Fruit fly (Drosophila melanogaster) whole organism, embryonic: ENCODE results near the gene Slob.

Source experiments
- Aef1 ChIP-seq: fragments of 200-800 bp; sonication (Bioruptor generic); IDR thresholded peaks from 3 replicates; pipeline ENCODE4 v1.3.6; 2022; ENCODE audit warnings: missing biosample characterization, missing genetic modification characterization
- Antp ChIP-seq: fragments of 200-800 bp; sonication (Bioruptor generic); optimal IDR thresholded peaks from 3 replicates; lab custom pipeline; 2016; ENCODE audit warnings: missing biosample characterization, missing genetic modification characterization
- Blimp-1 ChIP-seq: fragments of 200-800 bp; sonication (Bioruptor generic); optimal IDR thresholded peaks from 3 replicates; lab custom pipeline; 2018; ENCODE audit warnings: missing biosample characterization, missing genetic modification characterization, mild to moderate bottlenecking, moderate library complexity, missing genetic modification reagents
- CG10366 ChIP-seq: fragments of 200-800 bp; sonication (Bioruptor generic); IDR thresholded peaks from 2 replicates; pipeline ENCODE4 v1.3.6; 2022; ENCODE audit warnings: missing biosample characterization, missing genetic modification characterization
- CG1529 ChIP-seq: fragments of 200-800 bp; sonication (Bioruptor generic); optimal IDR thresholded peaks from 3 replicates; lab custom pipeline; 2018; ENCODE audit warnings: missing biosample characterization, missing genetic modification characterization
- CG1603 ChIP-seq: fragments of 200-800 bp; sonication (Bioruptor generic); optimal IDR thresholded peaks from 2 replicates; lab custom pipeline; 2019; ENCODE audit warnings: missing biosample characterization, mild to moderate bottlenecking, missing genetic modification characterization, moderate library complexity
- CG17328 ChIP-seq: fragments of 200-800 bp; sonication (Bioruptor generic); IDR thresholded peaks from 2 replicates; pipeline ENCODE4 v1.3.6; 2022; ENCODE audit warnings: missing biosample characterization, missing genetic modification characterization
- CG17912 ChIP-seq: fragments of 200-800 bp; sonication (Bioruptor generic); optimal IDR thresholded peaks from 2 replicates; lab custom pipeline; 2018; ENCODE audit warnings: missing biosample characterization, mild to moderate bottlenecking, missing genetic modification characterization
- CG2875 ChIP-seq: fragments of 200-800 bp; sonication (Bioruptor generic); optimal IDR thresholded peaks from 2 replicates; lab custom pipeline; 2017; ENCODE audit warnings: missing biosample characterization, mild to moderate bottlenecking, missing genetic modification characterization, missing genetic modification reagents
- CG31224 ChIP-seq: fragments of 200-800 bp; sonication (Bioruptor generic); IDR thresholded peaks from 2 replicates; pipeline ENCODE4 v1.3.6; 2022; ENCODE audit warnings: missing biosample characterization, missing genetic modification characterization
- CG4424 ChIP-seq: fragments of 200-800 bp; sonication (Bioruptor generic); optimal IDR thresholded peaks from 3 replicates; lab custom pipeline; 2016; ENCODE audit warnings: missing biosample characterization, missing genetic modification characterization
- CG6254 ChIP-seq: fragments of 200-800 bp; sonication (Bioruptor generic); optimal IDR thresholded peaks from 3 replicates; lab custom pipeline; 2017; ENCODE audit warnings: mild to moderate bottlenecking, missing biosample characterization, missing genetic modification reagents, missing genetic modification characterization
- CG6765 ChIP-seq: fragments of 200-800 bp; sonication (Bioruptor generic); optimal IDR thresholded peaks from 3 replicates; lab custom pipeline; 2017; ENCODE audit warnings: missing biosample characterization, mild to moderate bottlenecking, missing genetic modification characterization
- CG6791 ChIP-seq: fragments of 200-800 bp; sonication (Bioruptor generic); IDR thresholded peaks from 3 replicates; pipeline ENCODE4 v1.3.6; 2022; ENCODE audit warnings: missing biosample characterization, missing genetic modification characterization; ENCODE audit not compliant: partially characterized antibody
- CG8290 ChIP-seq, 3 experiments: fragments of 200-800 bp; sonication (Bioruptor generic); optimal IDR thresholded peaks; 2 replicates each; lab custom pipeline; 2016 to 2019; ENCODE audit warnings: missing biosample characterization in 3 of 3, missing genetic modification characterization in 3 of 3, mild to moderate bottlenecking in 2 of 3, moderate library complexity in 1 of 3
- CG8765 ChIP-seq: fragments of 200-800 bp; sonication (Bioruptor generic); IDR thresholded peaks from 2 replicates; pipeline ENCODE4 v1.3.6; 2022; ENCODE audit warnings: missing biosample characterization, missing genetic modification characterization
- CG9609 ChIP-seq: fragments of 200-800 bp; sonication (Bioruptor generic); optimal IDR thresholded peaks from 3 replicates; lab custom pipeline; 2016; ENCODE audit warnings: missing biosample characterization, missing genetic modification characterization
- CG9797 ChIP-seq: fragments of 200-800 bp; sonication (Bioruptor generic); optimal IDR thresholded peaks from 3 replicates; lab custom pipeline; 2018; ENCODE audit warnings: missing biosample characterization, mild to moderate bottlenecking, missing genetic modification characterization
- CHES-1-like ChIP-seq: fragments of 200-800 bp; sonication (Bioruptor generic); optimal IDR thresholded peaks from 2 replicates; lab custom pipeline; 2016; ENCODE audit warnings: missing biosample characterization, missing genetic modification characterization
- Dref ChIP-seq: fragments of 200-800 bp; sonication (Bioruptor generic); IDR thresholded peaks from 2 replicates; pipeline ENCODE4 v1.3.6; 2022; ENCODE audit warnings: missing biosample characterization, missing genetic modification characterization
- E2f2 ChIP-seq: fragments of 200-800 bp; sonication (Bioruptor generic); IDR thresholded peaks from 2 replicates; pipeline ENCODE4 v1.3.6; 2022; ENCODE audit warnings: missing biosample characterization, missing genetic modification characterization
- ERR ChIP-seq: fragments of 200-800 bp; sonication (Bioruptor generic); optimal IDR thresholded peaks from 2 replicates; lab custom pipeline; 2016; ENCODE audit warnings: missing biosample characterization, missing genetic modification characterization
- Fer3 ChIP-seq: fragments of 200-800 bp; sonication (Bioruptor generic); optimal IDR thresholded peaks from 2 replicates; lab custom pipeline; 2018; ENCODE audit warnings: missing biosample characterization, mild to moderate bottlenecking, missing genetic modification characterization, moderate library complexity
- HHEX ChIP-seq: fragments of 200-800 bp; sonication (Bioruptor generic); optimal IDR thresholded peaks from 3 replicates; lab custom pipeline; 2017; ENCODE audit warnings: missing biosample characterization, mild to moderate bottlenecking, missing genetic modification characterization, missing genetic modification reagents
- Kr ChIP-seq: fragments of 200-800 bp; sonication (Bioruptor generic); optimal IDR thresholded peaks from 2 replicates; lab custom pipeline; 2017; ENCODE audit warnings: missing biosample characterization, mild to moderate bottlenecking, missing genetic modification characterization
- Lhr ChIP-seq: fragments of 200-800 bp; sonication (Bioruptor generic); optimal IDR thresholded peaks from 3 replicates; lab custom pipeline; 2017; ENCODE audit warnings: mild to moderate bottlenecking, missing biosample characterization, missing genetic modification reagents, missing genetic modification characterization
- MESR4 ChIP-seq: fragments of 200-800 bp; sonication (Bioruptor generic); optimal IDR thresholded peaks from 2 replicates; lab custom pipeline; 2018; ENCODE audit warnings: missing biosample characterization, mild to moderate bottlenecking, missing genetic modification characterization, moderate library complexity
- Mad ChIP-seq: fragments of 200-800 bp; sonication (Bioruptor generic); optimal IDR thresholded peaks from 2 replicates; lab custom pipeline; 2016; ENCODE audit warnings: missing biosample characterization, missing genetic modification characterization
- Meics ChIP-seq: fragments of 200-800 bp; sonication (Bioruptor generic); optimal IDR thresholded peaks from 2 replicates; lab custom pipeline; 2017; ENCODE audit warnings: missing biosample characterization, mild to moderate bottlenecking, missing genetic modification characterization
- Nf-YA ChIP-seq: fragments of 200-800 bp; sonication (Bioruptor generic); IDR thresholded peaks from 2 replicates; pipeline ENCODE4 v1.3.6; 2022; ENCODE audit warnings: missing biosample characterization, missing genetic modification characterization
- Rx ChIP-seq: fragments of 200-800 bp; sonication (Bioruptor generic); IDR thresholded peaks from 2 replicates; pipeline ENCODE4 v1.3.6; 2022; ENCODE audit warnings: missing biosample characterization, missing genetic modification characterization
- ap ChIP-seq: fragments of 200-800 bp; sonication (Bioruptor generic); IDR thresholded peaks from 2 replicates; pipeline ENCODE4 v1.3.6; 2022; ENCODE audit warnings: missing biosample characterization, missing genetic modification characterization
- corto ChIP-seq: fragments of 200-800 bp; sonication (Bioruptor generic); optimal IDR thresholded peaks from 2 replicates; lab custom pipeline; 2016; ENCODE audit warnings: missing biosample characterization, mild to moderate bottlenecking, missing genetic modification characterization, moderate library complexity
- crp ChIP-seq, 2 experiments: fragments of 200-800 bp; sonication (Bioruptor generic); optimal IDR thresholded peaks; 2 replicates in 1 of 2; 3 replicates in 1 of 2; lab custom pipeline; 2017; ENCODE audit warnings: missing biosample characterization in 2 of 2, missing genetic modification characterization in 2 of 2, mild to moderate bottlenecking in 1 of 2, moderate library complexity in 1 of 2
- ewg ChIP-seq: fragments of 200-800 bp; sonication (Bioruptor generic); optimal IDR thresholded peaks from 3 replicates; lab custom pipeline; 2017; ENCODE audit warnings: mild to moderate bottlenecking, missing biosample characterization, missing genetic modification reagents, missing genetic modification characterization
- fd64A ChIP-seq: fragments of 200-800 bp; sonication (Bioruptor generic); optimal IDR thresholded peaks from 3 replicates; lab custom pipeline; 2018; ENCODE audit warnings: missing biosample characterization, mild to moderate bottlenecking, missing genetic modification characterization
- gem ChIP-seq: fragments of 200-800 bp; sonication (Bioruptor generic); optimal IDR thresholded peaks from 2 replicates; lab custom pipeline; 2019; ENCODE audit warnings: missing biosample characterization, mild to moderate bottlenecking, missing genetic modification characterization, moderate library complexity
- grau ChIP-seq: fragments of 200-800 bp; optimal IDR thresholded peaks from 3 replicates; lab custom pipeline; 2019; ENCODE audit warnings: missing biosample characterization, mild to moderate bottlenecking, missing genetic modification characterization, moderate library complexity
- gsb ChIP-seq: fragments of 200-800 bp; sonication (Bioruptor generic); IDR thresholded peaks from 2 replicates; pipeline ENCODE4 v1.3.6; 2022; ENCODE audit warnings: missing biosample characterization, missing genetic modification characterization
- gsb-n ChIP-seq: fragments of 200-800 bp; sonication (Bioruptor generic); optimal IDR thresholded peaks from 3 replicates; lab custom pipeline; 2018; ENCODE audit warnings: missing biosample characterization, mild to moderate bottlenecking, missing genetic modification characterization
- jigr1 ChIP-seq: fragments of 200-800 bp; sonication (Bioruptor generic); IDR thresholded peaks from 3 replicates; pipeline ENCODE4 v1.3.6; 2022; ENCODE audit warnings: missing biosample characterization, missing genetic modification characterization
- kay ChIP-seq: fragments of 200-800 bp; sonication (Bioruptor generic); optimal IDR thresholded peaks from 2 replicates; lab custom pipeline; 2016; ENCODE audit warnings: missing biosample characterization, missing genetic modification characterization
- lbe ChIP-seq: fragments of 200-800 bp; sonication (Bioruptor generic); optimal IDR thresholded peaks from 2 replicates; lab custom pipeline; 2016; ENCODE audit warnings: missing biosample characterization, mild to moderate bottlenecking, missing genetic modification characterization
- mam ChIP-seq: fragments of 200-800 bp; sonication (Bioruptor generic); optimal IDR thresholded peaks from 3 replicates; lab custom pipeline; 2016; ENCODE audit warnings: missing biosample characterization, missing genetic modification characterization
- pita ChIP-seq: fragments of 200-800 bp; sonication (Bioruptor generic); optimal IDR thresholded peaks from 2 replicates; lab custom pipeline; 2017; ENCODE audit warnings: missing biosample characterization, mild to moderate bottlenecking, missing genetic modification characterization
- rib ChIP-seq: fragments of 200-800 bp; sonication (Bioruptor generic); IDR thresholded peaks from 2 replicates; pipeline ENCODE4 v1.3.6; 2022; ENCODE audit warnings: missing biosample characterization, missing genetic modification characterization
- schlank ChIP-seq: fragments of 200-800 bp; sonication (Bioruptor generic); optimal IDR thresholded peaks from 2 replicates; lab custom pipeline; 2018; ENCODE audit warnings: missing biosample characterization, mild to moderate bottlenecking, missing genetic modification characterization
- tup ChIP-seq: fragments of 200-800 bp; sonication (Bioruptor generic); optimal IDR thresholded peaks from 2 replicates; lab custom pipeline; 2016; ENCODE audit warnings: missing biosample characterization, mild to moderate bottlenecking, missing genetic modification characterization, moderate library complexity
- vnd ChIP-seq: fragments of 200-800 bp; sonication (Bioruptor generic); IDR thresholded peaks from 3 replicates; pipeline ENCODE4 v1.3.6; 2022; ENCODE audit warnings: missing biosample characterization, missing genetic modification characterization; ENCODE audit not compliant: partially characterized antibody
- vvl ChIP-seq: fragments of 200-800 bp; sonication (Bioruptor generic); IDR thresholded peaks from 2 replicates; pipeline ENCODE4 v1.3.6; 2022; ENCODE audit warnings: missing biosample characterization, missing genetic modification characterization

The Slob gene

DNA sequence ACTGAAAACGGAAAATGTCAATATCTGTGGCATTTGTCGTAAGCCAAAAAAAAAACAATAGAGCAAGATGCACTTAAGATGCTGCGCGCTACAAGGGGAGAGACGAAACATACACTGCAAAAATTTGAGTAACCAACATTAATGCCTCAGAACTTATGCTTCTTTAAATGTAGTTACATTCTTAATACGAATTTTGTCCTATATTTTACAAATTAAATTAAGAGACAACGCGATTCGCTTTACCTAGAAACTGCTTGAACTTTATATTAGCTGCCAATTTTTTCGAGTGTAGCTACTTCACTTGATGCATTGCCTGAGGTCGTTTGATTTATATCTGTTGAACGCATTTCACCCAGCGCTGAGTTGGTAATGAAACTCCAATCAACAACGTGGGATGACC lies 78.0 kb downstream of the Slob start (continued):
- TF ChIP-seq CG6765 (GFP tag; lab: Kevin White, UChicago) (no peak), lbe (GFP tag; lab: Kevin White, UChicago) (no peak), MESR4 (GFP tag; lab: Kevin White, UChicago) (peak; percentile 10), CG4424 (GFP tag; lab: Kevin White, UChicago) (peak; percentile 92), grau (tag; lab: Kevin White, UChicago) (peak; percentile 78), fd64A (GFP tag; lab: Kevin White, UChicago) (peak; percentile 81), Kr (GFP tag; lab: Kevin White, UChicago) (peak; percentile 60), CG8290 (GFP tag; optimal IDR thresholded peaks at IDR 0.05; lab: Kevin White, UChicago) (peak; percentile 82), CG8290 (tag; optimal IDR thresholded peaks at IDR 0.05; lab: Kevin White, UChicago) (peak; percentile 41 to 57), Rx (GFP tag; lab: Robert Waterston, UW) (peak; percentile 71), Dref (no peak), jigr1 (no peak), Nf-YA (peak; percentile 72; the same call in 1 of the 2 replicates), CG31224 (GFP tag; lab: Robert Waterston, UW) (no peak), HHEX (GFP tag; lab: Kevin White, UChicago) (peak; percentile 72), CG1529 (GFP tag; lab: Kevin White, UChicago) (peak; percentile 89), CG10366 (GFP tag; lab: Robert Waterston, UW) (peak; percentile 76), rib (GFP tag; lab: Robert Waterston, UW) (no peak), Blimp-1 (GFP tag; lab: Kevin White, UChicago) (peak; percentile 89), CG17912 (no peak), CG9609 (GFP tag; lab: Kevin White, UChicago) (peak; percentile 47), Mad (GFP tag; lab: Kevin White, UChicago) (peak; percentile 62), CG17328 (peak; percentile 88), CG8765 (GFP tag; lab: Robert Waterston, UW) (peak; percentile 90), gsb-n (tag; lab: Kevin White, UChicago) (peak; percentile 92), Lhr (GFP tag; lab: Kevin White, UChicago) (peak; percentile 80), CG6254 (GFP tag; lab: Kevin White, UChicago) (peak; percentile 89), E2f2 (GFP tag; lab: Robert Waterston, UW) (peak; percentile 63), ap (GFP tag; lab: Robert Waterston, UW) (peak; percentile 88), CHES-1-like (peak; percentile 25), pita (GFP tag; lab: Kevin White, UChicago) (no peak), Meics (peak; percentile 9), tup (GFP tag; lab: Kevin White, UChicago) (peak; percentile 82), ERR (GFP tag; lab: Kevin White, UChicago) (peak; percentile 23), CG6791 (GFP tag; lab: Robert Waterston, UW) (no peak), CG9797 (GFP tag; lab: Kevin White, UChicago) (peak; percentile 1), Aef1 (GFP tag; lab: Robert Waterston, UW) (peak; percentile 53; the same call in 1 of the 3 replicates), gsb (GFP tag; lab: Robert Waterston, UW) (no peak), mam (GFP tag; lab: Kevin White, UChicago) (peak; percentile 45), schlank (tag; lab: Kevin White, UChicago) (no peak), CG2875 (GFP tag; lab: Kevin White, UChicago) (peak; percentile 89), corto (no peak), crp (GFP tag; optimal IDR thresholded peaks at IDR 0.05; lab: Kevin White, UChicago) (peak in 1 of 2 experiments; percentile 24), Fer3 (tag; lab: Kevin White, UChicago) (peak; percentile 42), vvl (GFP tag; lab: Robert Waterston, UW) (peak; percentile 95), CG1603 (tag; lab: Kevin White, UChicago) (peak; percentile 92), ewg (peak; percentile 81), vnd (no peak), kay (GFP tag; lab: Kevin White, UChicago) (peak; percentile 49), gem (tag; lab: Kevin White, UChicago) (peak; percentile 90), Antp (GFP tag; lab: Kevin White, UChicago) (peak; percentile 74)
